Worm (Caenorhabditis elegans): ENCODE data around the gene hsp-17.

- TF ChIP-seq ces-1 (GFP tag; optimal IDR thresholded peaks at IDR 0.05): no peak
- no peak for TF ChIP-seq efl-1 (optimal IDR thresholded peaks at IDR 0.05)
- no peak for TF ChIP-seq efl-1 (GFP tag; optimal IDR thresholded peaks at IDR 0.05 in 1 of 2)
- TF ChIP-seq C04F5.9 (tag; optimal IDR thresholded peaks at IDR 0.05): no peak
- TF ChIP-seq fos-1 (tag; optimal IDR thresholded peaks at IDR 0.05): no peak
- TF ChIP-seq ceh-82 (tag; optimal IDR thresholded peaks at IDR 0.05): no peak
- no peak for TF ChIP-seq nhr-20 (tag; optimal IDR thresholded peaks at IDR 0.05)
Observed at ce11 chrV:8384809-8385208, 920 bp downstream of the hsp-17 start.
